1 fruit fly cellular context compared by ENCODE assay signal in genomic region chr3L:4624371-4625154, dm6.
TF ChIP-seq lines count a peak whose summit lies in the region.

No protein-coding gene starts in this region.

TF ChIP-seq in whole organism, embryonic, 481 proteins besides CTCF, POLR2A, EP300 and RAD21 (continued from another document and continues in another):
- TF ChIP-seq TFAM (GFP tag; optimal IDR thresholded peaks at IDR 0.05; lab: Kevin White, UChicago): peak; percentile 22
- peak; percentile 80 for TF ChIP-seq CG32767 (GFP tag; IDR thresholded peaks at IDR 0.05; lab: Robert Waterston, UW)
- peak; percentile 83 for TF ChIP-seq Antp (GFP tag; optimal IDR thresholded peaks at IDR 0.05; lab: Kevin White, UChicago)
- TF ChIP-seq Aef1 (GFP tag; IDR thresholded peaks at IDR 0.05; lab: Robert Waterston, UW): peak; percentile 88
- TF ChIP-seq CG30020 (tag; optimal IDR thresholded peaks at IDR 0.05; lab: Kevin White, UChicago): peak; percentile 42
- TF ChIP-seq CG2712 (tag; optimal IDR thresholded peaks at IDR 0.05; lab: Kevin White, UChicago): peak; percentile 87
- TF ChIP-seq dati (GFP tag; IDR thresholded peaks at IDR 0.05; lab: Robert Waterston, UW): peak; percentile 44
- TF ChIP-seq Nf-YB (GFP tag; optimal IDR thresholded peaks at IDR 0.05; lab: Kevin White, UChicago): peak; percentile 64
- TF ChIP-seq Atf3 (GFP tag; optimal IDR thresholded peaks at IDR 0.05; lab: Kevin White, UChicago): peak; percentile 77
- peak; percentile 84 for TF ChIP-seq pnt (GFP tag; optimal IDR thresholded peaks at IDR 0.05; lab: Kevin White, UChicago)
- peak; percentile 72 for TF ChIP-seq CG11456 (GFP tag; IDR thresholded peaks at IDR 0.05; lab: Robert Waterston, UW)
- TF ChIP-seq CG14710 (tag; optimal IDR thresholded peaks at IDR 0.05; lab: Kevin White, UChicago): peak; percentile 89
- TF ChIP-seq CG3726 (GFP tag; IDR thresholded peaks at IDR 0.05; lab: Robert Waterston, UW): peak; percentile 72; the same call in 2 of the 3 replicates
- peak; percentile 72 for TF ChIP-seq CG4282 (GFP tag; optimal IDR thresholded peaks at IDR 0.05; lab: Kevin White, UChicago)
- TF ChIP-seq ase (GFP tag; IDR thresholded peaks at IDR 0.05; lab: Robert Waterston, UW): peak; percentile 77; the same call in 2 of the 3 replicates
- peak; percentile 34; the same call in 1 of the 2 replicates for TF ChIP-seq CkIIα-i1 (GFP tag; IDR thresholded peaks at IDR 0.05; lab: Robert Waterston, UW)
- peak; percentile 59 for TF ChIP-seq CG3995 (GFP tag; optimal IDR thresholded peaks at IDR 0.05; lab: Kevin White, UChicago)
- no peak for TF ChIP-seq ato (GFP tag; IDR thresholded peaks at IDR 0.05; lab: Robert Waterston, UW; ENCODE audit: partially characterized antibody)
- peak; percentile 83 for TF ChIP-seq CG7357 (GFP tag; IDR thresholded peaks at IDR 0.05; lab: Robert Waterston, UW)
- TF ChIP-seq CG2120 (GFP tag; optimal IDR thresholded peaks at IDR 0.05; lab: Kevin White, UChicago): peak; percentile 92
- TF ChIP-seq CG16863 (GFP tag; optimal IDR thresholded peaks at IDR 0.05; lab: Kevin White, UChicago): peak; percentile 90
- TF ChIP-seq CG1529 (GFP tag; optimal IDR thresholded peaks at IDR 0.05; lab: Kevin White, UChicago): peak; percentile 77
- peak; percentile 74 for TF ChIP-seq jing (GFP tag; optimal IDR thresholded peaks at IDR 0.05; lab: Kevin White, UChicago)
- peak; percentile 79 for TF ChIP-seq fu2 (GFP tag; optimal IDR thresholded peaks at IDR 0.05; lab: Kevin White, UChicago)
- peak; percentile 82 for TF ChIP-seq slp2 (GFP tag; optimal IDR thresholded peaks at IDR 0.05; lab: Kevin White, UChicago)
- TF ChIP-seq CG14965 (GFP tag; optimal IDR thresholded peaks at IDR 0.05; lab: Kevin White, UChicago; ENCODE audit: borderline replicate concordance): peak; percentile 65
- no peak for TF ChIP-seq cg (GFP tag; optimal IDR thresholded peaks at IDR 0.05; lab: Kevin White, UChicago)
- peak; percentile 73 for TF ChIP-seq Bdp1 (GFP tag; optimal IDR thresholded peaks at IDR 0.05; lab: Kevin White, UChicago)
- peak; percentile 83; the same call in 2 of the 3 replicates for TF ChIP-seq Mrtf (GFP tag; IDR thresholded peaks at IDR 0.05; lab: Robert Waterston, UW)
- TF ChIP-seq CG13775 (GFP tag; optimal IDR thresholded peaks at IDR 0.05; lab: Kevin White, UChicago): peak; percentile 88
- TF ChIP-seq Hey (tag; optimal IDR thresholded peaks at IDR 0.05; lab: Kevin White, UChicago): no peak
- TF ChIP-seq Ets65A (GFP tag; lab: Kevin White, UChicago): peak; percentile 99
- TF ChIP-seq pan (optimal IDR thresholded peaks at IDR 0.05; lab: Kevin White, UChicago): no peak
- peak in 1 of 2 experiments; percentile 87 for TF ChIP-seq pan (GFP tag; optimal IDR thresholded peaks at IDR 0.05 in 1 of 2, IDR thresholded peaks at IDR 0.05 in 1 of 2)
- TF ChIP-seq CG7987 (GFP tag; optimal IDR thresholded peaks at IDR 0.05; lab: Kevin White, UChicago): peak; percentile 45
- TF ChIP-seq Opbp (GFP tag; IDR thresholded peaks at IDR 0.05; lab: Robert Waterston, UW; ENCODE audit: partially characterized antibody): no peak
- TF ChIP-seq mirr (GFP tag; optimal IDR thresholded peaks at IDR 0.05; lab: Kevin White, UChicago): peak; percentile 38
- TF ChIP-seq nmo (GFP tag; optimal IDR thresholded peaks at IDR 0.05; lab: Kevin White, UChicago): peak; percentile 95
- no peak for TF ChIP-seq Dref (GFP tag; IDR thresholded peaks at IDR 0.05; lab: Robert Waterston, UW)
- TF ChIP-seq ewg (GFP tag; optimal IDR thresholded peaks at IDR 0.05; lab: Kevin White, UChicago): peak; percentile 88
- TF ChIP-seq CG7372 (GFP tag; IDR thresholded peaks at IDR 0.05; lab: Robert Waterston, UW): peak; percentile 87
- peak; percentile 82 for TF ChIP-seq Nf-YA (GFP tag; IDR thresholded peaks at IDR 0.05; lab: Robert Waterston, UW)
- peak; percentile 66 for TF ChIP-seq her (GFP tag; optimal IDR thresholded peaks at IDR 0.05; lab: Kevin White, UChicago)
- peak; percentile 69 for TF ChIP-seq Mes4 (GFP tag; optimal IDR thresholded peaks at IDR 0.05; lab: Kevin White, UChicago)
- peak; percentile 70 for TF ChIP-seq fd64A (GFP tag; optimal IDR thresholded peaks at IDR 0.05; lab: Kevin White, UChicago)
- peak; percentile 74 for TF ChIP-seq H2.0 (GFP tag; IDR thresholded peaks at IDR 0.05; lab: Robert Waterston, UW)
- TF ChIP-seq gem (tag; optimal IDR thresholded peaks at IDR 0.05; lab: Kevin White, UChicago): peak; percentile 90
- TF ChIP-seq CG6175 (GFP tag; IDR thresholded peaks at IDR 0.05; lab: Robert Waterston, UW): 0 out of 3 replicates have a peak, but pooled peaks have one; percentile 16
- TF ChIP-seq Pdp1 (GFP tag; optimal IDR thresholded peaks at IDR 0.05; lab: Kevin White, UChicago): peak; percentile 78 to 84
- TF ChIP-seq CG10979 (tag; optimal IDR thresholded peaks at IDR 0.05; lab: Kevin White, UChicago): peak; percentile 91
- TF ChIP-seq CG13894 (tag; optimal IDR thresholded peaks at IDR 0.05; lab: Kevin White, UChicago): peak; percentile 71
- TF ChIP-seq CG13123 (GFP tag; optimal IDR thresholded peaks at IDR 0.05; lab: Kevin White, UChicago): peak; percentile 64
- peak; percentile 93 for TF ChIP-seq Oli (tag; optimal IDR thresholded peaks at IDR 0.05; lab: Kevin White, UChicago)
- TF ChIP-seq CG14667 (GFP tag; IDR thresholded peaks at IDR 0.05; lab: Robert Waterston, UW): peak; percentile 66
- TF ChIP-seq salm (tag; optimal IDR thresholded peaks at IDR 0.05; lab: Kevin White, UChicago): peak; percentile 39
- TF ChIP-seq twi (tag; optimal IDR thresholded peaks at IDR 0.05; lab: Kevin White, UChicago): no peak
- TF ChIP-seq br (optimal IDR thresholded peaks at IDR 0.05; lab: Kevin White, UChicago): no peak
- 0 out of 2 replicates have a peak, but pooled peaks have one; percentile 61 for TF ChIP-seq aop (GFP tag; IDR thresholded peaks at IDR 0.05; lab: Robert Waterston, UW)
- TF ChIP-seq danr (GFP tag; IDR thresholded peaks at IDR 0.05; lab: Robert Waterston, UW): peak; percentile 80
- peak; percentile 92 for TF ChIP-seq Camta (GFP tag; optimal IDR thresholded peaks at IDR 0.05; lab: Kevin White, UChicago)
- peak; percentile 74 for TF ChIP-seq sens-2 (GFP tag; IDR thresholded peaks at IDR 0.05; lab: Robert Waterston, UW)
- peak; percentile 63; the same call in 1 of the 2 replicates for TF ChIP-seq bowl (GFP tag; IDR thresholded peaks at IDR 0.05; lab: Robert Waterston, UW)
- no peak for TF ChIP-seq CG14860 (GFP tag; IDR thresholded peaks at IDR 0.05; lab: Robert Waterston, UW; ENCODE audit: partially characterized antibody)
- peak; percentile 77 for TF ChIP-seq CG11723 (GFP tag; optimal IDR thresholded peaks at IDR 0.05; lab: Kevin White, UChicago)
- TF ChIP-seq chinmo (GFP tag; IDR thresholded peaks at IDR 0.05; lab: Robert Waterston, UW; ENCODE audit: partially characterized antibody): 0 out of 4 replicates have a peak, but pooled peaks have one; percentile 49
- TF ChIP-seq lmd (GFP tag; IDR thresholded peaks at IDR 0.05; lab: Robert Waterston, UW): peak; percentile 93
- TF ChIP-seq luna (GFP tag; optimal IDR thresholded peaks at IDR 0.05; lab: Kevin White, UChicago): peak; percentile 63
- TF ChIP-seq CG15073 (GFP tag; optimal IDR thresholded peaks at IDR 0.05; lab: Kevin White, UChicago): no peak
- peak; percentile 51 for TF ChIP-seq vfl (GFP tag; optimal IDR thresholded peaks at IDR 0.05; lab: Kevin White, UChicago)
- TF ChIP-seq CG4730 (GFP tag; IDR thresholded peaks at IDR 0.05; lab: Robert Waterston, UW): peak; percentile 77
- peak; percentile 91 for TF ChIP-seq Xbp1 (GFP tag; optimal IDR thresholded peaks at IDR 0.05; lab: Kevin White, UChicago)
- no peak for TF ChIP-seq amos (GFP tag; IDR thresholded peaks at IDR 0.05; lab: Robert Waterston, UW; ENCODE audit: partially characterized antibody)
- TF ChIP-seq CG1647 (GFP tag; optimal IDR thresholded peaks at IDR 0.05; lab: Kevin White, UChicago): peak; percentile 75
- peak; percentile 69 for TF ChIP-seq CG12744 (GFP tag; optimal IDR thresholded peaks at IDR 0.05; lab: Kevin White, UChicago)
- peak; percentile 78 for TF ChIP-seq CG8281 (tag; optimal IDR thresholded peaks at IDR 0.05; lab: Kevin White, UChicago)
- TF ChIP-seq emc (GFP tag; optimal IDR thresholded peaks at IDR 0.05; lab: Kevin White, UChicago): peak; percentile 65
- TF ChIP-seq CG9727 (GFP tag; optimal IDR thresholded peaks at IDR 0.05; lab: Kevin White, UChicago): peak; percentile 89
- TF ChIP-seq CG30431 (GFP tag; optimal IDR thresholded peaks at IDR 0.05; lab: Kevin White, UChicago): peak; percentile 78
- TF ChIP-seq grau (tag; optimal IDR thresholded peaks at IDR 0.05; lab: Kevin White, UChicago): peak; percentile 98
- TF ChIP-seq CG9215 (GFP tag; IDR thresholded peaks at IDR 0.05; lab: Robert Waterston, UW): peak; percentile 83
- TF ChIP-seq CG34376 (GFP tag; optimal IDR thresholded peaks at IDR 0.05; lab: Kevin White, UChicago): peak; percentile 45
- peak; percentile 84 for TF ChIP-seq cwo (GFP tag; optimal IDR thresholded peaks at IDR 0.05; lab: Kevin White, UChicago)
- TF ChIP-seq slbo (GFP tag; IDR thresholded peaks at IDR 0.05; lab: Robert Waterston, UW): peak; percentile 89
- peak; percentile 89 for TF ChIP-seq CG3281 (GFP tag; optimal IDR thresholded peaks at IDR 0.05; lab: Kevin White, UChicago)
- peak; percentile 73; the same call in 1 of the 3 replicates for TF ChIP-seq jigr1 (GFP tag; IDR thresholded peaks at IDR 0.05; lab: Robert Waterston, UW)
- TF ChIP-seq tin (GFP tag; optimal IDR thresholded peaks at IDR 0.05; lab: Kevin White, UChicago): peak; percentile 89
- TF ChIP-seq cato (GFP tag; optimal IDR thresholded peaks at IDR 0.05; lab: Kevin White, UChicago; ENCODE audit: borderline replicate concordance): peak; percentile 74
- TF ChIP-seq HLH3B (GFP tag; IDR thresholded peaks at IDR 0.05; lab: Robert Waterston, UW): peak; percentile 86
- peak; percentile 83 for TF ChIP-seq stc (GFP tag; IDR thresholded peaks at IDR 0.05; lab: Robert Waterston, UW)
- no peak for TF ChIP-seq Scr (GFP tag; IDR thresholded peaks at IDR 0.05; lab: Robert Waterston, UW; ENCODE audit: partially characterized antibody)
- TF ChIP-seq Mad (GFP tag; optimal IDR thresholded peaks at IDR 0.05; lab: Kevin White, UChicago): peak; percentile 57
- peak; percentile 56; the same call in 1 of the 2 replicates for TF ChIP-seq GATAe (GFP tag; conservative IDR thresholded peaks at IDR 0.05; lab: Robert Waterston, UW)
- TF ChIP-seq Taf1 (GFP tag; IDR thresholded peaks at IDR 0.05; lab: Robert Waterston, UW): peak; percentile 65
- no peak for TF ChIP-seq unc-4 (GFP tag; IDR thresholded peaks at IDR 0.05; lab: Robert Waterston, UW; ENCODE audit: partially characterized antibody)
- TF ChIP-seq Trl (optimal IDR thresholded peaks at IDR 0.05; lab: Kevin White, UChicago): peak; percentile 60 to 65
- TF ChIP-seq Trl (GFP tag; optimal IDR thresholded peaks at IDR 0.05; lab: Kevin White, UChicago): peak; percentile 56
- TF ChIP-seq CG6791 (GFP tag; IDR thresholded peaks at IDR 0.05; lab: Robert Waterston, UW; ENCODE audit: partially characterized antibody): no peak
- peak; percentile 73 for TF ChIP-seq CG33213 (GFP tag; optimal IDR thresholded peaks at IDR 0.05; lab: Kevin White, UChicago)
- TF ChIP-seq CG11504 (tag; optimal IDR thresholded peaks at IDR 0.05; lab: Kevin White, UChicago): peak; percentile 93
- peak; percentile 86 for TF ChIP-seq fd3F (GFP tag; optimal IDR thresholded peaks at IDR 0.05; lab: Kevin White, UChicago)
- TF ChIP-seq E2f2 (GFP tag; IDR thresholded peaks at IDR 0.05; lab: Robert Waterston, UW): peak; percentile 68
- TF ChIP-seq CG12219 (GFP tag; optimal IDR thresholded peaks at IDR 0.05; lab: Kevin White, UChicago): peak; percentile 80
- peak; percentile 83 for TF ChIP-seq E2f1 (GFP tag; IDR thresholded peaks at IDR 0.05; lab: Robert Waterston, UW)
- TF ChIP-seq eyg (GFP tag; optimal IDR thresholded peaks at IDR 0.05; lab: Kevin White, UChicago): peak; percentile 72
- TF ChIP-seq D (optimal IDR thresholded peaks at IDR 0.05; lab: Kevin White, UChicago): no peak
- peak; percentile 88 for TF ChIP-seq D (GFP tag; optimal IDR thresholded peaks at IDR 0.05; lab: Kevin White, UChicago)
- TF ChIP-seq Hsf (GFP tag; optimal IDR thresholded peaks at IDR 0.05; lab: Kevin White, UChicago): peak; percentile 92
- TF ChIP-seq gfzf (GFP tag; optimal IDR thresholded peaks at IDR 0.05; lab: Kevin White, UChicago): no peak
- no peak for TF ChIP-seq sna (GFP tag; IDR thresholded peaks at IDR 0.05; lab: Robert Waterston, UW; ENCODE audit: partially characterized antibody)
- no peak for TF ChIP-seq hth (optimal IDR thresholded peaks at IDR 0.05; lab: Kevin White, UChicago)
- peak; percentile 83 for TF ChIP-seq kah (GFP tag; optimal IDR thresholded peaks at IDR 0.05; lab: Kevin White, UChicago)
- TF ChIP-seq CG32532 (GFP tag; IDR thresholded peaks at IDR 0.05; lab: Robert Waterston, UW): peak; percentile 84
- TF ChIP-seq ash1 (GFP tag; optimal IDR thresholded peaks at IDR 0.05; lab: Kevin White, UChicago): peak; percentile 38
- peak in 1 of 3 experiments; percentile 67 for TF ChIP-seq Stat92E (GFP tag; optimal IDR thresholded peaks at IDR 0.05; lab: Kevin White, UChicago)
- TF ChIP-seq dpn (GFP tag; optimal IDR thresholded peaks at IDR 0.05; lab: Kevin White, UChicago): peak; percentile 90 to 91
- TF ChIP-seq CG31365 (tag; optimal IDR thresholded peaks at IDR 0.05; lab: Kevin White, UChicago): peak; percentile 54
- no peak for TF ChIP-seq inv (GFP tag; IDR thresholded peaks at IDR 0.05; lab: Robert Waterston, UW; ENCODE audit: partially characterized antibody)
- peak; percentile 87 for TF ChIP-seq CG12104 (GFP tag; optimal IDR thresholded peaks at IDR 0.05; lab: Kevin White, UChicago)
- TF ChIP-seq gcm2 (GFP tag; optimal IDR thresholded peaks at IDR 0.05; lab: Kevin White, UChicago): peak; percentile 74
- TF ChIP-seq al (GFP tag; IDR thresholded peaks at IDR 0.05; lab: Robert Waterston, UW): peak; percentile 71
- TF ChIP-seq CHES-1-like (GFP tag; optimal IDR thresholded peaks at IDR 0.05; lab: Kevin White, UChicago): peak; percentile 74
- peak; percentile 70 for TF ChIP-seq NC2α (GFP tag; optimal IDR thresholded peaks at IDR 0.05; lab: Kevin White, UChicago)
- TF ChIP-seq sisA (GFP tag; IDR thresholded peaks at IDR 0.05; lab: Robert Waterston, UW): peak; percentile 91
- 0 out of 3 replicates have a peak, but pooled peaks have one; percentile 46 for TF ChIP-seq z (GFP tag; IDR thresholded peaks at IDR 0.05; lab: Robert Waterston, UW)
- TF ChIP-seq CG7928 (GFP tag; optimal IDR thresholded peaks at IDR 0.05; lab: Kevin White, UChicago): peak; percentile 60
- no peak for TF ChIP-seq hkb (optimal IDR thresholded peaks at IDR 0.05; lab: Kevin White, UChicago)
- peak; percentile 86 for TF ChIP-seq hkb (GFP tag; IDR thresholded peaks at IDR 0.05; lab: Robert Waterston, UW)
- TF ChIP-seq sim (GFP tag; IDR thresholded peaks at IDR 0.05; lab: Robert Waterston, UW): 0 out of 2 replicates have a peak, but pooled peaks have one; percentile 47
